Worm (Caenorhabditis elegans): ENCODE data around the gene ptc-3.
A peak's percentile ranks its signal among the peaks of the same experiment; 100 is the strongest.

Gene ptc-3

ce11 chrII:2800550-2801233 is 51.7 kb downstream of the ptc-3 start, which contains the start of gene nhr-119:
Gene nhr-119, minus strand, starts transcription at chrII:2800600.
- TF ChIP-seq lin-40 (tag; optimal IDR thresholded peaks at IDR 0.05) (peak; percentile 75), mel-28 (tag; optimal IDR thresholded peaks at IDR 0.05; ENCODE audit: borderline replicate concordance) (no peak), repo-1 (tag; optimal IDR thresholded peaks at IDR 0.05) (no peak), lsl-1 (GFP tag; optimal IDR thresholded peaks at IDR 0.05) (no peak), ceh-58 (GFP tag; IDR thresholded peaks at IDR 0.05) (no peak), xnd-1 (tag; optimal IDR thresholded peaks at IDR 0.05) (no peak), F39B2.1 (GFP tag; IDR thresholded peaks at IDR 0.05) (no peak), Y95B8A.8 (GFP tag; IDR thresholded peaks at IDR 0.05) (no peak), ztf-3 (GFP tag; optimal IDR thresholded peaks at IDR 0.05) (no peak), cebp-1 (GFP tag; IDR thresholded peaks at IDR 0.05) (no peak), cebp-1 (tag; optimal IDR thresholded peaks at IDR 0.05) (peak; percentile 42), egrh-3 (GFP tag; IDR thresholded peaks at IDR 0.05) (peak; percentile 66), mcd-1 (GFP tag; IDR thresholded peaks at IDR 0.05) (peak; percentile 57), hmg-1.2 (GFP tag; IDR thresholded peaks at IDR 0.05) (peak; percentile 82), F22D6.2 (tag; optimal IDR thresholded peaks at IDR 0.05) (peak; percentile 33), ekl-4 (GFP tag; IDR thresholded peaks at IDR 0.05) (0 out of 2 replicates have a peak, but pooled peaks have one; percentile 38), nfyb-1 (GFP tag; IDR thresholded peaks at IDR 0.05) (0 out of 2 replicates have a peak, but pooled peaks have one; percentile 24), atf-7 (tag; optimal IDR thresholded peaks at IDR 0.05) (peak; percentile 23), K11D2.4 (GFP tag; IDR thresholded peaks at IDR 0.05) (no peak), let-607 (tag; optimal IDR thresholded peaks at IDR 0.05) (peak in 1 of 2 experiments; percentile 42), akir-1 (GFP tag; optimal IDR thresholded peaks at IDR 0.05) (no peak), nhr-80 (tag; optimal IDR thresholded peaks at IDR 0.05) (peak; percentile 67), B0336.3 (GFP tag; IDR thresholded peaks at IDR 0.05) (no peak), lin-26 (GFP tag; IDR thresholded peaks at IDR 0.05) (no peak), chd-7 (tag; optimal IDR thresholded peaks at IDR 0.05) (peak; percentile 5), T26A5.8 (tag; optimal IDR thresholded peaks at IDR 0.05) (no peak), attf-3 (GFP tag; conservative IDR thresholded peaks at IDR 0.05) (no peak), Y53G8AR.9 (GFP tag; conservative IDR thresholded peaks at IDR 0.05) (no peak), F57A8.1 (GFP tag; optimal IDR thresholded peaks at IDR 0.05) (no peak), tbp1 (GFP tag; optimal IDR thresholded peaks at IDR 0.05) (peak; percentile 15), B0261.1 (tag; optimal IDR thresholded peaks at IDR 0.05) (no peak), sptf-2 (GFP tag; optimal IDR thresholded peaks at IDR 0.05) (no peak), lin-35 (GFP tag; optimal IDR thresholded peaks at IDR 0.05) (peak in 1 of 3 experiments; percentile 41), gei-17 (GFP tag; optimal IDR thresholded peaks at IDR 0.05) (no peak), dpff-1 (tag; optimal IDR thresholded peaks at IDR 0.05) (no peak), dox-1 (GFP tag; IDR thresholded peaks at IDR 0.05) (peak; percentile 48; the same call in 1 of the 2 replicates), ceh-100 (GFP tag; IDR thresholded peaks at IDR 0.05) (no peak), ztf-26 (tag; optimal IDR thresholded peaks at IDR 0.05) (peak; percentile 61), die-1 (tag; optimal IDR thresholded peaks at IDR 0.05) (no peak)

- TF ChIP-seq ztf-28 (GFP tag; IDR thresholded peaks at IDR 0.05) (no peak), Y53F4B.3 (GFP tag; IDR thresholded peaks at IDR 0.05) (no peak), ztf-6 (GFP tag; IDR thresholded peaks at IDR 0.05) (no peak), sptf-2 (GFP tag; optimal IDR thresholded peaks at IDR 0.05) (no peak), lin-26 (GFP tag; IDR thresholded peaks at IDR 0.05) (no peak), ama-1 (optimal IDR thresholded peaks at IDR 0.05) (no peak), ama-1 (GFP tag; optimal IDR thresholded peaks at IDR 0.05) (no peak), bed-2 (GFP tag; IDR thresholded peaks at IDR 0.05) (no peak), hmg-1.2 (GFP tag; IDR thresholded peaks at IDR 0.05) (no peak), hrde-1 (tag; optimal IDR thresholded peaks at IDR 0.05; ENCODE audit: borderline replicate concordance) (no peak), Y79H2A.3 (GFP tag; conservative IDR thresholded peaks at IDR 0.05) (no peak), F37B4.10 (GFP tag; IDR thresholded peaks at IDR 0.05) (no peak), Y53G8AR.9 (GFP tag; conservative IDR thresholded peaks at IDR 0.05) (no peak), nhr-120 (GFP tag; IDR thresholded peaks at IDR 0.05) (no peak), let-607 (tag; optimal IDR thresholded peaks at IDR 0.05) (no peak), madf-6 (GFP tag; IDR thresholded peaks at IDR 0.05) (no peak)
Observed at ce11 chrII:2797951-2798350, 54.4 kb downstream of the ptc-3 start.
